Fruit fly (Drosophila melanogaster) whole organism, adult: Measurements from ENCODE around the gene crol.

Source experiments
- CG11617 ChIP-seq: fragments of 200-800 bp; sonication (Bioruptor generic); optimal IDR thresholded peaks from 2 replicates; lab custom pipeline; 2017; ENCODE audit warnings: mild to moderate bottlenecking, missing biosample characterization, missing genetic modification reagents, missing genetic modification characterization
- CG12768 ChIP-seq: fragments of 200-800 bp; sonication (Bioruptor generic); optimal IDR thresholded peaks from 2 replicates; lab custom pipeline; 2017; ENCODE audit warnings: missing biosample characterization, missing genetic modification characterization, mild to moderate bottlenecking, moderate library complexity, missing genetic modification reagents
- CG14711 ChIP-seq: fragments of 200-800 bp; sonication (Bioruptor generic); optimal IDR thresholded peaks from 2 replicates; lab custom pipeline; 2018; ENCODE audit warnings: missing biosample characterization, mild to moderate bottlenecking, missing genetic modification characterization, moderate library complexity
- CG1620 ChIP-seq: fragments of 200-800 bp; sonication (Bioruptor generic); optimal IDR thresholded peaks from 2 replicates; lab custom pipeline; 2016; ENCODE audit warnings: missing biosample characterization, missing genetic modification characterization
- CG33017 ChIP-seq: fragments of 200-800 bp; sonication (Bioruptor generic); optimal IDR thresholded peaks from 2 replicates; lab custom pipeline; 2018; ENCODE audit warnings: missing biosample characterization, mild to moderate bottlenecking, missing genetic modification characterization, moderate library complexity
- CG5204 ChIP-seq: fragments of 200-800 bp; sonication (Bioruptor generic); optimal IDR thresholded peaks from 2 replicates; lab custom pipeline; 2016; ENCODE audit warnings: missing biosample characterization, missing genetic modification characterization
- CG7045 ChIP-seq: fragments of 200-800 bp; sonication (Bioruptor generic); optimal IDR thresholded peaks from 2 replicates; lab custom pipeline; 2017; ENCODE audit warnings: missing biosample characterization, mild to moderate bottlenecking, missing genetic modification characterization
- CG7101 ChIP-seq: fragments of 200-800 bp; sonication (Bioruptor generic); optimal IDR thresholded peaks from 2 replicates; lab custom pipeline; 2018; ENCODE audit warnings: missing biosample characterization, mild to moderate bottlenecking, missing genetic modification characterization, moderate library complexity
- Clk ChIP-seq: fragments of 200-800 bp; sonication (Bioruptor generic); optimal IDR thresholded peaks from 2 replicates; lab custom pipeline; 2017; ENCODE audit warnings: missing biosample characterization, missing genetic modification characterization
- Crg-1 ChIP-seq: fragments of 200-800 bp; sonication (Bioruptor generic); optimal IDR thresholded peaks from 2 replicates; lab custom pipeline; 2016; ENCODE audit warnings: missing biosample characterization, missing genetic modification characterization
- Hr96 ChIP-seq: fragments of 200-800 bp; sonication (Bioruptor generic); optimal IDR thresholded peaks from 2 replicates; lab custom pipeline; 2016; ENCODE audit warnings: missing biosample characterization, missing genetic modification characterization
- Mnt ChIP-seq: fragments of 200-800 bp; sonication (Bioruptor generic); optimal IDR thresholded peaks from 2 replicates; lab custom pipeline; 2016; ENCODE audit warnings: missing biosample characterization, mild to moderate bottlenecking, missing genetic modification characterization
- bab1 ChIP-seq: fragments of 200-800 bp; sonication (Bioruptor generic); optimal IDR thresholded peaks from 3 replicates; lab custom pipeline; 2019; ENCODE audit warnings: missing biosample characterization, mild to moderate bottlenecking, missing genetic modification characterization, moderate library complexity
- cic ChIP-seq: fragments of 200-800 bp; sonication (Bioruptor generic); optimal IDR thresholded peaks from 2 replicates; lab custom pipeline; 2017; ENCODE audit warnings: missing biosample characterization, mild to moderate bottlenecking, missing genetic modification characterization, moderate library complexity
- cnc ChIP-seq, 2 experiments: fragments of >200 bp; optimal IDR thresholded peaks; 2 replicates each; lab custom pipeline; 2017
- kay ChIP-seq: fragments of 200-800 bp; sonication (Bioruptor generic); peaks from one replicate; lab custom pipeline; 2016; ENCODE audit warnings: missing biosample characterization, missing genetic modification characterization, borderline replicate concordance
- ovo ChIP-seq: fragments of 200-800 bp; sonication (Bioruptor generic); optimal IDR thresholded peaks from 2 replicates; lab custom pipeline; 2016; ENCODE audit warnings: missing biosample characterization, missing genetic modification characterization
- pad ChIP-seq: fragments of 200-800 bp; sonication (Bioruptor generic); optimal IDR thresholded peaks from 3 replicates; lab custom pipeline; 2017; ENCODE audit warnings: missing biosample characterization, missing genetic modification characterization, mild to moderate bottlenecking, moderate library complexity, missing genetic modification reagents
- tj ChIP-seq: fragments of 200-800 bp; sonication (Bioruptor generic); optimal IDR thresholded peaks from 3 replicates; lab custom pipeline; 2017; ENCODE audit warnings: missing biosample characterization, mild to moderate bottlenecking, missing genetic modification characterization, moderate library complexity
- toe ChIP-seq: fragments of 200-800 bp; sonication (Bioruptor generic); optimal IDR thresholded peaks from 2 replicates; lab custom pipeline; 2016; ENCODE audit warnings: missing biosample characterization, missing genetic modification characterization

crol gene

DNA sequence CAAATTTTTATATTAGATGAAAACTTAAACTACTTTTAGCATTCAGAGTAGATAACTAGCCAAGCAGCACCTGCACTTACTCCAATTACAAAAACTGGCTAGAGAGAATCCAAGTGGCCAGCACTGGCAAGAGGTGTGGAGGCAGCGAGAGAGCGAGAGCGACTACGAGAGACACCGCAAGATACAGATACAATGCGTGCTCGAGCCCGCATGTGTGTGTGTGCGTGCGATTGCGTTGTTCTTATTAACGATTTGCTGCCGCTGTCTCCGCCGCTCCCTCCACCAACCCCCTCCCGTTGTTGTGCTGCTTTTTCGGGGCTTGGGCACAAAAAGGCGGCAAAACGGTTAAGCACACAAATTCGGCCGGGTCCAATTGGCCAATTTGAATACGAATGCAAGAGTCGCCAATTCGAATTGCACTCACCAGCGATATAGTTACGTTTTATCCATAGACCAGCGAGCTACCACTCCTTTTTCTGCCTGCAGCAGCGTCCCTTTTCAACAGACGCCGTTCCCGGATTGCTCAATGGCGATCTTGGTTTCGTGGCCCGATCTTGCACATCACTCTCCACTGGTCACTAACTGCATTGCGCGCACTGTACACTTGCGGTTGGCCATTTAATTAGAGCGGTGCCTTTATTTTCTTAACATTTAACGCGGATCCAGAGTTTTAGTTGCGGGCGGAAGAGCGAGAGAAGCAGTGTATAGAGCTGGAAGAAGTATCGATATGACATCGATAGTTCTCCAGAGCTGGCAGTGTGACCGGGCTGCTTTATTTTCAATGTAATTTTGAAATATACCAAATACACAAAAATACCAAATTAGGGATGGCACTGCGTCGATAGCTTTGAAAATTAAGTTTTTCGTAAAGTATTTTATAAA is at the start of gene crol:
Gene crol, minus strand, starts transcription at position 737 of the 882 bp plus-strand sequence.
- TF ChIP-seq tj (GFP tag; lab: Kevin White, UChicago): peak; percentile 13
- TF ChIP-seq Mnt (GFP tag; lab: Kevin White, UChicago): peak; percentile 8
- TF ChIP-seq CG33017 (tag; lab: Kevin White, UChicago): no peak
- peak; percentile 28 for TF ChIP-seq CG14711 (tag; lab: Kevin White, UChicago)
- no peak for TF ChIP-seq Clk (GFP tag; lab: Kevin White, UChicago)
- no peak for TF ChIP-seq CG5204 (GFP tag; lab: Kevin White, UChicago)
- TF ChIP-seq CG7101: peak; percentile 25
- TF ChIP-seq cic: peak; percentile 66

DNA sequence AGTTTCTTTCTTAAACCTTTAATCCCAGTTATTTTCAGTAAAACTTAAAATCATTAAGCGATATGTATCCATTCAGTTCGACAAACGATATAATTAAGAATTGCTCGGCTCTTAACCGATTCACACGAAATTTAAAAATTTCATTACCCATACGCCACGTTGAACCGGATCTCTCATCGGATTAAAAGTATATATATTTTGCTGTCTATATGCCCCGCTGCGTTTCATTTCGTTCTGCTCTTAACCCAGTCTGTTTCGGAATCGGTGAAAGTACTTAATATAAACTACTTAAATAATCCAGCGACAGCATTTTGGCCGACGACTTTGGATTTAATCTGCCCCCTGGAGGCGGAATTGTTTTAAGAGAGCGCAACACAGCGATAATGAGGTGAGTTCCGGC is 43.9 kb upstream of the crol start, which contains the start of gene CG42751:
Gene CG42751, plus strand, starts transcription at position 301 of the 400 bp plus-strand sequence.
- TF ChIP-seq bab1 (GFP tag; lab: Kevin White, UChicago) (no peak), kay (GFP tag; lab: Kevin White, UChicago) (no peak), CG5204 (GFP tag; lab: Kevin White, UChicago) (no peak), CG7101 (no peak), Hr96 (GFP tag; lab: Kevin White, UChicago) (no peak), CG12768 (GFP tag; lab: Kevin White, UChicago) (no peak), cic (no peak), CG33017 (tag; lab: Kevin White, UChicago) (no peak), CG14711 (tag; lab: Kevin White, UChicago) (no peak), CG11617 (GFP tag; lab: Kevin White, UChicago) (no peak), Mnt (GFP tag; lab: Kevin White, UChicago) (no peak), toe (no peak)

DNA sequence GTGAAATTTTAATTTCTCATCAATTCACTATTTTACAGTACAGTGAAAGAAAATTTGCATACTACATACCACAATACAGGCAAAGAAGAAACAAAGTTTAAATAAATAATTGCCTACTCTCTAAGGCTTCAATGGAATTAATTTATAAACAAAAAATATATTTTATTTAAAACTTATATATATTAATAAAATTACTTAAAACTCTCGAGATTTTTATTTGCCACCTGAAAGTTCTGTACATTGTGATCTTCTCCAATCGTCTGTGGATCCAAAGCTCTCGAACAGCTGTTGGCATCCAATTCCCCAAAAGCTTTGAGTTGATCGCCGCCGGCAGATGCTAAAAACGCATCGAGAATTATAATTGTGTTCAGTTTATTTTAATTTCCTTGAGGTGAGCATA is 40.4 kb upstream of the crol start, which contains the start of gene Mal-B2:
Gene Mal-B2, plus strand, starts transcription at position 301 of the 400 bp plus-strand sequence.
- TF ChIP-seq Hr96 (GFP tag; lab: Kevin White, UChicago) (no peak), Mnt (GFP tag; lab: Kevin White, UChicago) (no peak), CG14711 (tag; lab: Kevin White, UChicago) (peak; percentile 56), CG7101 (peak; percentile 25), CG7045 (GFP tag; lab: Kevin White, UChicago) (no peak), Crg-1 (GFP tag; lab: Kevin White, UChicago) (no peak), cic (no peak), toe (no peak), CG12768 (GFP tag; lab: Kevin White, UChicago) (no peak), cnc (optimal IDR thresholded peaks at IDR 0.05; lab: Kevin White, UChicago) (no peak), pad (GFP tag; lab: Kevin White, UChicago) (no peak), CG5204 (GFP tag; lab: Kevin White, UChicago) (no peak), kay (GFP tag; lab: Kevin White, UChicago) (no peak), ovo (GFP tag; lab: Kevin White, UChicago) (no peak), Clk (GFP tag; lab: Kevin White, UChicago) (no peak), CG33017 (tag; lab: Kevin White, UChicago) (peak; percentile 23)

DNA sequence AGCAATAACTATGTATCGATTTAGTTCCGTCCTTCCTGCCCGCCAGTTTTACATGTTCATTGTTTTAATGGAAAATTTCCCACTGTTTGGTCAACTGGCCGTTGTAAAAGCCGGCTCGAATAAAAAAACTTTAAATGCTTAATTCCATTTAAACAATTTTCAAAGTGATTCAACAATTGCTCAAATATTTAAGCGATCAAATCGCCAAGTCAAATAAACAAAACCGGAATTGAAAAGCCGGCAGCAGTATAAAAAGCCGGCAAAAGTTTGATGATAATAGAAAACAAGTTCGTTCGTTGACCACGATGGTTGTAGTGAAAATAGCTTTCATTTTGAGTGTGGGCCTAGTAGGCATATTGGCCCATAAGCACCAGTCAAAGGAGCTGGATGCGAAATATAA is 37.7 kb upstream of the crol start, which contains the start of gene Mal-B1:
Gene Mal-B1, plus strand, starts transcription at position 301 of the 400 bp plus-strand sequence.
- TF ChIP-seq CG1620: no peak

DNA sequence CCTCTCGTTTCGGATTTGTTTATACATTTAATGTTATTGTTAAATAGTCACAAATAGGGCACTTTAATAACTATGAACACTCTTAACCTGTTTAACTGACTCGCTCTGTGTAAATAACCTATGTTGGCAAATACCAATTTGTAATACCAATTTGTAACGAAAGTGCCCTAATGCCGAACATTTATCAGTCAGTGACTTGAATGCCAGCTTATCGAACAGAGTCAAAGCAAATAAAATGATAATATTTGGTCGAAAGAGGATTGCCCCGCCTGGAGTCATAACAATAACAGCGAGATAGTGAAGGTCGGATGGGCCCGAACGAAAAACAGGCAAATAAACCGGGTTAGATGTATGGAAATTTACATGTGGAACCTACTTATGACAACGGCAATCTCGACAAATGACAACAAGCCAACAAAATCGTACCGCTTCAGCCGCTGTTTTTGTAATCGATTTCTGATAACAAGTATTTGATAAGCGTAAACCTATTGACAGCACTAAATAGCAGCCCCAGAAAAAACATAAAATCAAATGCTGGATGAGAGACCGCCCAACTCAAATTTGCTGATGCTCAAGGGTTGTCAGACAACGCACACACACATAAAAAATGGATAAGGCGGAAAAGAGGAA is 36.0 kb upstream of the crol start:
- TF ChIP-seq Hr96 (GFP tag; lab: Kevin White, UChicago) (no peak), CG12768 (GFP tag; lab: Kevin White, UChicago) (no peak), Mnt (GFP tag; lab: Kevin White, UChicago) (no peak), toe (no peak), kay (GFP tag; lab: Kevin White, UChicago) (peak; percentile 92), cnc (optimal IDR thresholded peaks at IDR 0.05; lab: Kevin White, UChicago) (no peak), cic (peak; percentile 53), CG7045 (GFP tag; lab: Kevin White, UChicago) (peak; percentile 24), pad (GFP tag; lab: Kevin White, UChicago) (no peak), Clk (GFP tag; lab: Kevin White, UChicago) (peak; percentile 22), tj (GFP tag; lab: Kevin White, UChicago) (peak; percentile 7), bab1 (GFP tag; lab: Kevin White, UChicago) (no peak), Crg-1 (GFP tag; lab: Kevin White, UChicago) (no peak), CG7101 (peak; percentile 8)

DNA sequence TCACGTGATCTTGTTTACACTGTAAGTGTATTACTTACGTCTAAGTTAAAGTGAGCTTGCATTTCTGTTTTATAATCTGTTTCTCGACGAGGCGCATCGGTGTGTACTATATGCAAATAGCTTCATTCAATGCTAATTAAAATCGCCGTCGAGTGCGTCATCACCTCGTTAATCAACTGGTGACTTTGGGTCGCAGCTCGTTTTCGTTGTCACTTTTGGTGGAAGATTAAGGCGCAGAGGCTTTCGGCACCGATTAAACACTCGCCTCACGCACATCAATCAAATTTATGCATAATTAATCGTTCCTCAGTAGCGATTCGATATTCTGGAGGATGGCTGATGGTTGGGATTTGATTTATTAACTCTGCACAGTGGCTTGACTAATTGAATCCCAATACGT is 35.0 kb upstream of the crol start:
- TF ChIP-seq kay (GFP tag; lab: Kevin White, UChicago): peak; percentile 95
- peak; percentile 4 for TF ChIP-seq CG12768 (GFP tag; lab: Kevin White, UChicago)
- peak; percentile 10 for TF ChIP-seq CG33017 (tag; lab: Kevin White, UChicago)
- TF ChIP-seq cic: peak; percentile 90
- no peak for TF ChIP-seq Clk (GFP tag; lab: Kevin White, UChicago)
- no peak for TF ChIP-seq CG14711 (tag; lab: Kevin White, UChicago)
